Fruit fly (Drosophila melanogaster): ENCODE measurements around the gene CG5391.

CG5391 gene

DNA sequence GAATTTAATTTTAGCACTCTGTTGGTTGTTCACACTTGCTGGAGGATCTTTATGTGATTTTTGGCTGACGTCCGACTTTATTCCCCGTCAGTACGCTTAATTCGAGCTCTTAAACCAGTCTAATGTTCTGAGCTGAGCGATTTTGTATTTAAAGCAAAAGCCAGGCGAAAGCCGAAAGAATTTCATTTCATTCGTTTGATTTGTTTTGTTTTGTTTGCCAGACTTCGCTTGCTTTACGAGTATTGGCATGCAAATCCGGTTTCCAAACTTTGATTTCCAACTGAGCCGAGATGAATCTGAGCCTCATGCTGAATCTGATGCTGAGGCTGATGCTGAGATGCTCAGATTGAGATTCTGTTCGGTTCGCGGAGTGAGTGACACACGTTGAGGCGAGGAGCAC, at the start of gene CG5391:
TSS of gene CG5391 (minus strand) at position 101 of the 400 bp plus-strand sequence.
- TF ChIP-seq Sin3A (optimal IDR thresholded peaks at IDR 0.05) (no peak), Myc (optimal IDR thresholded peaks at IDR 0.05) (no peak), ttk (optimal IDR thresholded peaks at IDR 0.05) (no peak), h (optimal IDR thresholded peaks at IDR 0.05) (no peak), insv (optimal IDR thresholded peaks at IDR 0.05) (no peak), psq (optimal IDR thresholded peaks at IDR 0.05) (no peak)

DNA sequence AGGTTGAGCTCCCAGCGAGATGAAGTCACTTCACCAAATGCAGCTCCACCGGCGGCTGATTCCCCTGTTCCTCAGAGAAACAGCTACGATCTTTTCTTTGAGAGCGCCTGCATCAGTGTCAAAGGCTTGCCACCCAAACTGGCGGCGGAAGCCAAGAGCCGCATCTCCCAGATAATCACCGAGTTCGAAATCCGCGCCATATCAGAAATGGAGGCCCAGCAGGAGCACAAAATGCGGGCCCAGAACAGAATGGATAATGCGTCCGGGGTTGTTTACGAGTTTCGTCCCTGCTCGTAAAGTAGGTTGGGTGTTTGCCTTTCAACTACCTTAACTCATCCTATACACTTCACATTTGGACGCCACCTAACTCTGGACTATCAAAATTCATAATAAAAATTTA, 47.8 kb upstream of the CG5391 start, which contains the start of gene Gpdh3:
TSS of gene Gpdh3 (plus strand) at position 301 of the 400 bp plus-strand sequence.
- TF ChIP-seq ttk (optimal IDR thresholded peaks at IDR 0.05) (no peak), h (optimal IDR thresholded peaks at IDR 0.05) (no peak), psq (optimal IDR thresholded peaks at IDR 0.05) (no peak), Myc (optimal IDR thresholded peaks at IDR 0.05) (no peak), insv (optimal IDR thresholded peaks at IDR 0.05) (no peak), Sin3A (optimal IDR thresholded peaks at IDR 0.05) (no peak)

DNA sequence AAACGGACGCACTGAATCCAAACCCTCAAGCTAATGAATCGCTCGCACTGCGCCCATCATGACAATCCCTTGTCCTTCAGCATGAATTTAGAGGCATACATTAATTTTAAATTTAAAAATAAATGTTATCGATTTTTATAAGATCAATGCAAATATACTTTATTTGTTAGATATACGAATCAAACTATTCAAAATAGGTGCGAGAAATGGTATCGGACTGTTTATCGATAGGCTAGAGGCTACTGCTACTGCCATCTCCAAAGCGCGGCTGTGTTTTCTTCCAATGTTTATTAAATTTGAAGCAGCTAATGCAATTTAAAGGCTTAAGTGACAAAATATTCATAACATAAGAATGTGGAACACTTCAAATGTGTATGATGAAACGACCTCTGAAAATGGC, 47.1 kb upstream of the CG5391 start, which contains the start of gene CG43342:
TSS of gene CG43342 (plus strand) at position 264 of the 400 bp plus-strand sequence.
- no peak for TF ChIP-seq psq (optimal IDR thresholded peaks at IDR 0.05)
- no peak for TF ChIP-seq h (optimal IDR thresholded peaks at IDR 0.05)
- no peak for TF ChIP-seq insv (optimal IDR thresholded peaks at IDR 0.05)
- no peak for TF ChIP-seq Myc (optimal IDR thresholded peaks at IDR 0.05)

DNA sequence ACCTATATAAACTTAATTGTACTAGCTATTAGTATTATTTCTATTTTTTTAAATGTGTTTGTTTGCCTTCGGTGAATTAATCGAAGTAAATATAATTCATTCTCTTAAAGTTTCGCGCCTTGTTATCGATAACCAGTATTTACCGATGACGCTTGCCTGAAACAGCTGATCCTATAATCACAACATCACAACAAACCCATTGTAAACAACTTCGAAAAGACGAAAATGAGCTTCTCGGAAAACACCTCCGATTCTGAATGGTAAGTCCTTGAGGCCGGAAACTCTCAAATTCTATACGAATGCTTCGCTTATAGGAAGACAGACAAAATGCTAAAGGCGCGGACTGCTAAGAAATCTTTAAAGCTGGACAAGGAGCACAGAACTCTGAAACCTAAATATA, 46.0 kb upstream of the CG5391 start, which contains the start of gene CG34149:
TSS of gene CG34149 (plus strand) at position 187 of the 400 bp plus-strand sequence.
- TF ChIP-seq ttk (optimal IDR thresholded peaks at IDR 0.05), result no peak
- no peak for TF ChIP-seq psq (optimal IDR thresholded peaks at IDR 0.05)
- TF ChIP-seq h (optimal IDR thresholded peaks at IDR 0.05), result no peak
- no peak for TF ChIP-seq Myc (optimal IDR thresholded peaks at IDR 0.05)
- no peak for TF ChIP-seq insv (optimal IDR thresholded peaks at IDR 0.05)
- no peak for TF ChIP-seq Sin3A (optimal IDR thresholded peaks at IDR 0.05)

DNA sequence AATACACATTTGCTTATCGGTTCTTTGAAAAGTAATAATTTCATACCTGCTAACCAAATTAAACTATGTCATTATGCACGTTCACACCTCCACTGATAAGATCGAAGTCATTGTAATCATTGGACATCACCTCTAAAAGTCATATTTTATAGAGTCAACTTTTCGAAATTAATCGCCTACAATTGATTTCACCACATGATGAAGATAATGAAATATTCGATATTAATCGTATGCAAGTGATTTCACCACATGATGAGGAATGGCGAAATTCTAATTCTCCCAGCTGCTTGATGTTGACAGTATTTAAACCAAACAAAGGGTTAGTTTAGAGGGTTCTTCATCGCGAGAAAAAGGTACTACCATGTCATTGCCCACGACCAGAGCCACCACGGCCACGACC, 41.7 kb upstream of the CG5391 start, which contains the start of gene CG18596:
TSS of gene CG18596 (plus strand) at position 250 of the 400 bp plus-strand sequence.
- TF ChIP-seq ttk (optimal IDR thresholded peaks at IDR 0.05), result no peak
- no peak for TF ChIP-seq insv (optimal IDR thresholded peaks at IDR 0.05)
- no peak for TF ChIP-seq Sin3A (optimal IDR thresholded peaks at IDR 0.05)
- TF ChIP-seq h (optimal IDR thresholded peaks at IDR 0.05), result no peak
- TF ChIP-seq Myc (optimal IDR thresholded peaks at IDR 0.05), result no peak
- TF ChIP-seq psq (optimal IDR thresholded peaks at IDR 0.05), result no peak

DNA sequence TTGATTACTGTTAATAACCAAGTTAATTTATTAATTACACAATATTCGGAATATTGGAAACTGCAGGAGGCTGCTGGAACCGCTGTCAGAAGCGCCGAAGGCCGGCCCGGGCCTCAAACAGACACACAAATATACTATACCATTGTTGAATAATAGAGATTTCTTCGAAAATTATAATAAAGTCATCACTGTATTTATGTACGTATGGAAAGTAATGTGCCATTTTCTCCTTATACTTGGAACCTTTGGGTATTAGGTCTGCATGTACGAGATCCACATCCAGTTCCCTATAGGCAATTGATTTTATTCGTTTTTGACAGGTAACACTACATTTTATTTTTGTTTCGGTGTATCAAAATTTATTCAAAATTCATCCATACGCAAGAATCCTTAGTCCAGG, 38.6 kb upstream of the CG5391 start, which contains the start of gene CG7069:
TSS of gene CG7069 (plus strand) at position 301 of the 400 bp plus-strand sequence.
- TF ChIP-seq Sin3A (optimal IDR thresholded peaks at IDR 0.05) (no peak), insv (optimal IDR thresholded peaks at IDR 0.05) (no peak), ttk (optimal IDR thresholded peaks at IDR 0.05) (no peak), Myc (optimal IDR thresholded peaks at IDR 0.05) (no peak), h (optimal IDR thresholded peaks at IDR 0.05) (no peak), psq (optimal IDR thresholded peaks at IDR 0.05) (no peak)

DNA sequence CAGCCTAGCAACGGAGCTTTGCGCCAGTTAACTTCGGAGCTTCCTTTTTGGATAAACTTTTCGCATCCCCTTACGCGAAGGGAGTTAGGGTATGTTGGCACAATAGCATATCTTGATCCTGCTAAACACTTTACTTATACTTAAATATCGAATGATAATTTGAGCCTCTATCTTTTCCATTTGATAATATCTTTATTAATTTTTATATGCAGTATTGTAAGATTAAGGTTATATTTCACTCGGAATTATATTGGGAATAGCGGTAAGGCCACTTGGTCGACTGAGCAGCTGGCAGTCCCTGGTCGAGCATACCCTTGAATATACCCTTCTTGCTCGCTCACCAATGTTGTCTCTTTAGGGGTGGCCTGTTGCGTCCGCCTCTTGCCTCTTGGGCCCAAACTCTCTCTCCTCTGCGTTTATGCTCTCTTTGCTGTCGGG, 34.8 kb upstream of the CG5391 start:
- TF ChIP-seq psq (optimal IDR thresholded peaks at IDR 0.05) (no peak), ttk (optimal IDR thresholded peaks at IDR 0.05) (no peak), insv (optimal IDR thresholded peaks at IDR 0.05) (no peak), h (optimal IDR thresholded peaks at IDR 0.05) (no peak), Sin3A (optimal IDR thresholded peaks at IDR 0.05) (no peak), Myc (optimal IDR thresholded peaks at IDR 0.05) (no peak)

DNA sequence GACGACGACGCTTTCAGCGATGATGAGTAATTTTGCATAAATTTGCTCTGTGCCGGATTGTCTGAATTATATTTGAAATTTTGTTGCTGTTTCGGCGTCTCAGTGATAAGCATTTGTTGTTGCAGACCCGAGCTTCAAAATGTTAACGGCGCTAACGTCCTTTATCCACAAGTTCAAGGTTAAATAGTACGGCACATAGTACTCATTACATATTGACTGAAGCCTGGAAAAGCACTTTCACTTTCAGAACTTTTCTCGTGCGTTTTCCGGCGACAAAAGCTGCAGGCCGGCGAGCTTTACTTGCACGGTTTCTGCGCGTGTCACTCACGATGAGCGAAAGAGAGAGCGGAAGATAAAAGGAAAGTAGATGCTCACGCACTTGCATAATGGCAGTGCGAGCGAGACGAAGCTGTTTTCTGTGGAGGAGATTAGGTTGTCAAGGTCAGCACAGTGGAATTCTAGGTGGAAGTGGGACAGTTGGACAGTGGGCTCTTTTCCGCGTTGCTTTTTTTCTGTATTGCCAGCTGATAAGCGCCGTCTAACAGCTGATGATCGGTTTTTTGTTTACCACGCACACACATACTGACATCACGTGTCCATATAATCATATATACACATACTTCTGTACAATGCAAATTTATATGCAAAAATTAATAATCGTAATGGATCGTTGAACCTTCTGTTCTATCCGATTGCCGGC, 34.3 kb upstream of the CG5391 start:
- TF ChIP-seq psq (optimal IDR thresholded peaks at IDR 0.05), result no peak
- no peak for TF ChIP-seq Sin3A (optimal IDR thresholded peaks at IDR 0.05)
- TF ChIP-seq ttk (optimal IDR thresholded peaks at IDR 0.05), result no peak
- TF ChIP-seq h (optimal IDR thresholded peaks at IDR 0.05), result no peak
- TF ChIP-seq Myc (optimal IDR thresholded peaks at IDR 0.05), result no peak
- no peak for TF ChIP-seq insv (optimal IDR thresholded peaks at IDR 0.05)

DNA sequence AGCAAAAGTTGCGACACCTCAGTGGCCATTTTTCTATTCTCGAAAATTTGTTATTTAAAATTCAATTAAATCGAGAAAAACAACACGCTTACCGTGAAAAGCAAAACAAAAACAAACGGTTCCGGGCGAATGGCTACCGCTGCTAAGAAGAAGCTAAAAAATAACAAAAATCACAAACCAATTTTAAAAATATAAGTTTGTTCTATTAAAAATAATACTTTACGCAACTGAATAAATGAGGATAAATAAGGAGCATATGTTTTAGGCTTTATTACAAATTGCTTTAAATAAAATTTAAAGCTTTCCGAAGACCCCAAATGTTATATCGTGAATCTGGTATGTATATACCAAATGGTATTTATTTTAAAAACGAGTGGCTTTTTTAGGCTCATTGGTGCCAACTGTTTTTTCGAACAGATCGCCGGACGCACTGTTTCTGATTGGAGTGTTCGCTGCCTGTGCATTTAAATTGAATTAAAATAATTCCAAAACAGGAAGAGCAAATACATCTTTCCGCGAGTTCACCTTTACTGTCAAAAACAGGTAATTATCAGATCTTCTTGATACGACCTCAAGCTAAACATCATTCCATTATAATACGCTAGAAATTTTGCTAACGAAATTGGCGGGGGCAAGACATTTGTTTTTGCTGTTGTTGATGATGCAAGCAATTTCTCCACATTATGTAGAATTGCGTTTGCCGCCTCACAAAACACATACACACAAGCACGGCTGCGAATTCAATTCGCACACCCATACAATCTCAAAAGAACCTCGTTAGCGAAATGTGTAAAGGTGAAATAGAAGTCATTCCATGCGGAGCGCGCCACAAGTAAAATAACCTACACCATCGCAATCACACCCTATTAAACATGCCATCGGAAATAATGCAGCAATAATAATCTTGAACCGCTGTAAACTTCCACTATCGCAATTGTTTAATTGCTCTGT, 33.5 kb upstream of the CG5391 start, which contains the start of the genes Polr3F and PyK:
TSS of gene Polr3F (minus strand) at position 248 of the 951 bp plus-strand sequence.
TSS of gene PyK (plus strand) at position 411 of the 951 bp plus-strand sequence.
- no peak for TF ChIP-seq insv (optimal IDR thresholded peaks at IDR 0.05)
- no peak for TF ChIP-seq psq (optimal IDR thresholded peaks at IDR 0.05)

DNA sequence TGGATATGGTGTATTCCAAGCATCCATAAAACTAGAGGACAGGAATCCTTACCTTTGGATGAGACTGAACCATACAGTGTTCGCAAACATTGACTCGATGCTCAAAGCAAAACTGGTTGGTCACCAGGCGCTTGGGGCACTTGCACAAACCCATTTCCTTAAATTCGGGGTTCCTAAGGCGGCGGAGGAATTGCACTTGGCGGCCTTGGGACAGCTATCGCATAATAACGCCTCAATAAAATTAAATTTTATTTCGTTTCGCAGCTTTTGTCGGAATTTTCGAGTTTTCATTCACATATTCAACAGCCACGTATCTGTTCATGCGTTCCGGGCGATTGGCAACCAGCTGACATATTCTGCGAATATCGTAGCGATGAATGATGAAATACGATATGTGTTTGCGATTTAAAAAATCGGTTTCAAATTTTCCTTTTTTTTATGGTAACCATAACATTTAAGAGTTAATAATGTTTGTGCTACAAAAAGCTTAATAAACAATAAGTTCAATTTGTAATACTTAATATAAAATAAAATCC, 31.8 kb upstream of the CG5391 start, which contains the start of gene CG5382:
TSS of gene CG5382 (minus strand) at position 324 of the 536 bp plus-strand sequence.
- TF ChIP-seq h (optimal IDR thresholded peaks at IDR 0.05), result no peak
- TF ChIP-seq Sin3A (optimal IDR thresholded peaks at IDR 0.05), result no peak
- TF ChIP-seq psq (optimal IDR thresholded peaks at IDR 0.05), result no peak
- TF ChIP-seq Myc (optimal IDR thresholded peaks at IDR 0.05), result no peak
- no peak for TF ChIP-seq insv (optimal IDR thresholded peaks at IDR 0.05)
- no peak for TF ChIP-seq ttk (optimal IDR thresholded peaks at IDR 0.05)

DNA sequence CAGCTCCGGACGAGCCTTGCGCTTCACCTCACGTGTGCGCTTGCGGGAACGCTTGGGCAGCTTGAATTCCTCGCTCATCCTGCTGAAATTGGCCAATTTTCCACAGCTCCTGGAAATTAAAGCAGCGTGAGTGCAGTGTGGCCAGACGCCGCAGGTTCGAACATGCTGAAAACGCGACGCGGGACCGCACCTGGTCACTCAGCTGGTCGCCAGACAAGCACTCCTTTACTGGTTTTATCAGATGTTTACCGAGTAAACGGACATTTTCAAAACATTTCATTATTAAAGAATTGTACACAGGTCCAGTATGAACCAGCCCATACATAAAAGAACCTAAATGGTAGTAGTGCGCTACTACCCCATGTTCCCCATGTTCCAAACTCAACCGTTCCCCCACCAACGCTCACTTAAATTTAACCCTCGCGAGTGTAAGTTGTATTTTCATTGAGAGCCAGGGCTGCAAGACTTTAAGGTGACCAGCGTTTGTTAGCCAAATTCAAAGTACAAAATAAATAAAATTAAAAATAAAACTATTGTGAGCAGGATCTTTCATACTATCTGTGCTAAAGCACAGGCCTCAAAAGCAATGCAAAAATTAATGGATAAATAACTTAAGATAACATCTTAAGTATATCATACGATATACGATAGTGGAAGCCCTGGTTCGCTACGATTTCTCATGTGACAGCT, 28.4 kb upstream of the CG5391 start, which contains the start of the genes JMJD6, CG7071 and Muted:
TSS of gene JMJD6 (minus strand) at position 154 of the 690 bp plus-strand sequence.
TSS of gene CG7071 (plus strand) at position 403 of the 690 bp plus-strand sequence.
TSS of gene Muted (plus strand) at position 403 of the 690 bp plus-strand sequence.
- no peak for TF ChIP-seq h (optimal IDR thresholded peaks at IDR 0.05)
- TF ChIP-seq psq (optimal IDR thresholded peaks at IDR 0.05), result no peak
- TF ChIP-seq Myc (optimal IDR thresholded peaks at IDR 0.05), result no peak
- no peak for TF ChIP-seq insv (optimal IDR thresholded peaks at IDR 0.05)
- no peak for TF ChIP-seq Sin3A (optimal IDR thresholded peaks at IDR 0.05)
- no peak for TF ChIP-seq ttk (optimal IDR thresholded peaks at IDR 0.05)
